Fruit fly (Drosophila melanogaster) whole organism, embryonic: ENCODE data around the gene CG6067.

ENCODE experiments used
- BEAF-32 ChIP-seq: fragments of 200-800 bp; sonication (Bioruptor generic); optimal IDR thresholded peaks from 3 replicates; lab custom pipeline; 2017; ENCODE audit warnings: missing biosample characterization, missing genetic modification characterization, mild to moderate bottlenecking, moderate library complexity, missing genetic modification reagents
- CG12299 ChIP-seq: fragments of 200-800 bp; sonication (Bioruptor generic); optimal IDR thresholded peaks from 2 replicates; lab custom pipeline; 2018; ENCODE audit warnings: missing biosample characterization, mild to moderate bottlenecking, missing genetic modification characterization
- CG12391 ChIP-seq: fragments of 200-800 bp; sonication (Bioruptor generic); optimal IDR thresholded peaks from 3 replicates; lab custom pipeline; 2018; ENCODE audit warnings: missing biosample characterization, mild to moderate bottlenecking, missing genetic modification characterization, moderate library complexity
- CG12659 ChIP-seq: fragments of 200-800 bp; sonication (Bioruptor generic); optimal IDR thresholded peaks from 3 replicates; lab custom pipeline; 2017; ENCODE audit warnings: mild to moderate bottlenecking, missing biosample characterization, missing genetic modification reagents, missing genetic modification characterization
- CG13296 ChIP-seq: fragments of 200-800 bp; sonication (Bioruptor generic); optimal IDR thresholded peaks from 3 replicates; lab custom pipeline; 2018; ENCODE audit warnings: missing biosample characterization, mild to moderate bottlenecking, missing genetic modification characterization
- CG13624 ChIP-seq: fragments of 200-800 bp; sonication (Bioruptor generic); optimal IDR thresholded peaks from 2 replicates; lab custom pipeline; 2016; ENCODE audit warnings: missing biosample characterization, missing genetic modification characterization
- CG14050 ChIP-seq: fragments of 200-800 bp; sonication (Bioruptor generic); IDR thresholded peaks from 3 replicates; pipeline ENCODE4 v1.3.6; 2022; ENCODE audit warnings: missing biosample characterization, missing genetic modification characterization
- CG14965 ChIP-seq: fragments of 200-800 bp; sonication (Bioruptor generic); optimal IDR thresholded peaks from 2 replicates; lab custom pipeline; 2016; ENCODE audit warnings: missing biosample characterization, missing genetic modification characterization, borderline replicate concordance
- CG15269 ChIP-seq: fragments of 200-800 bp; sonication (Bioruptor generic); optimal IDR thresholded peaks from 2 replicates; lab custom pipeline; 2018; ENCODE audit warnings: missing biosample characterization, mild to moderate bottlenecking, missing genetic modification characterization, moderate library complexity
- CG15514 ChIP-seq: fragments of 200-800 bp; sonication (Bioruptor generic); optimal IDR thresholded peaks from 3 replicates; lab custom pipeline; 2017; ENCODE audit warnings: missing biosample characterization, missing genetic modification characterization, mild to moderate bottlenecking, moderate library complexity, missing genetic modification reagents
- CG1603 ChIP-seq: fragments of 200-800 bp; sonication (Bioruptor generic); optimal IDR thresholded peaks from 2 replicates; lab custom pipeline; 2019; ENCODE audit warnings: missing biosample characterization, mild to moderate bottlenecking, missing genetic modification characterization, moderate library complexity
- CG2712 ChIP-seq: fragments of 200-800 bp; optimal IDR thresholded peaks from 3 replicates; lab custom pipeline; 2019; ENCODE audit warnings: missing biosample characterization, mild to moderate bottlenecking, missing genetic modification characterization, moderate library complexity
- CG33213 ChIP-seq: fragments of 200-800 bp; sonication (Bioruptor generic); optimal IDR thresholded peaks from 3 replicates; lab custom pipeline; 2016; ENCODE audit warnings: missing biosample characterization, missing genetic modification characterization
- CG3407 ChIP-seq: fragments of 200-800 bp; sonication (Bioruptor generic); optimal IDR thresholded peaks from 2 replicates; lab custom pipeline; 2018; ENCODE audit warnings: missing biosample characterization, mild to moderate bottlenecking, missing genetic modification characterization
- CG4282 ChIP-seq: fragments of 200-800 bp; sonication (Bioruptor generic); optimal IDR thresholded peaks from 2 replicates; lab custom pipeline; 2016; ENCODE audit warnings: missing biosample characterization, missing genetic modification characterization
- CG5180 ChIP-seq: fragments of 200-800 bp; sonication (Bioruptor generic); optimal IDR thresholded peaks from 3 replicates; lab custom pipeline; 2017; ENCODE audit warnings: missing biosample characterization, missing genetic modification characterization, mild to moderate bottlenecking, moderate library complexity, missing genetic modification reagents
- CG6272 ChIP-seq: fragments of 200-800 bp; sonication (Bioruptor generic); IDR thresholded peaks from 2 replicates; pipeline ENCODE4 v1.3.6; 2022; ENCODE audit warnings: missing biosample characterization, missing genetic modification characterization
- CG6654 ChIP-seq: fragments of 200-800 bp; sonication (Bioruptor generic); optimal IDR thresholded peaks from 2 replicates; lab custom pipeline; 2017; ENCODE audit warnings: missing biosample characterization, mild to moderate bottlenecking, missing genetic modification characterization
- CG6683 ChIP-seq: fragments of 200-800 bp; sonication (Bioruptor generic); optimal IDR thresholded peaks from 2 replicates; lab custom pipeline; 2017; ENCODE audit warnings: missing biosample characterization, mild to moderate bottlenecking, missing genetic modification characterization, missing genetic modification reagents
- CG6854 ChIP-seq: fragments of 200-800 bp; sonication (Bioruptor generic); optimal IDR thresholded peaks from 3 replicates; lab custom pipeline; 2017; ENCODE audit warnings: missing biosample characterization, mild to moderate bottlenecking, missing genetic modification characterization
- CG7839 ChIP-seq: fragments of 200-800 bp; sonication (Bioruptor generic); optimal IDR thresholded peaks from 3 replicates; lab custom pipeline; 2018; ENCODE audit warnings: missing biosample characterization, mild to moderate bottlenecking, missing genetic modification characterization, moderate library complexity
- CG9215 ChIP-seq: fragments of 200-800 bp; sonication (Bioruptor generic); IDR thresholded peaks from 2 replicates; pipeline ENCODE4 v1.3.6; 2022; ENCODE audit warnings: missing biosample characterization, missing genetic modification characterization
- CG9932 ChIP-seq: fragments of 200-800 bp; sonication (Bioruptor generic); IDR thresholded peaks from 2 replicates; pipeline ENCODE4 v1.3.6; 2022; ENCODE audit warnings: missing biosample characterization, missing genetic modification characterization
- CHES-1-like ChIP-seq: fragments of 200-800 bp; sonication (Bioruptor generic); optimal IDR thresholded peaks from 2 replicates; lab custom pipeline; 2016; ENCODE audit warnings: missing biosample characterization, missing genetic modification characterization
- CoRest ChIP-seq: fragments of 200-800 bp; sonication (Bioruptor generic); optimal IDR thresholded peaks from 3 replicates; lab custom pipeline; 2018; ENCODE audit warnings: missing biosample characterization, mild to moderate bottlenecking, missing genetic modification characterization, moderate library complexity
- Dip3 ChIP-seq: fragments of 200-800 bp; sonication (Bioruptor generic); optimal IDR thresholded peaks from 3 replicates; lab custom pipeline; 2016; ENCODE audit warnings: missing biosample characterization, missing genetic modification characterization
- Doc3 ChIP-seq: fragments of 200-800 bp; sonication (Bioruptor generic); IDR thresholded peaks from 3 replicates; pipeline ENCODE4 v1.3.6; 2022; ENCODE audit warnings: missing biosample characterization, missing genetic modification characterization; ENCODE audit not compliant: partially characterized antibody
- E2f1 ChIP-seq: fragments of 200-800 bp; sonication (Bioruptor generic); IDR thresholded peaks from 2 replicates; pipeline ENCODE4 v1.3.6; 2022; ENCODE audit warnings: missing biosample characterization, missing genetic modification characterization
- H2.0 ChIP-seq: fragments of 200-800 bp; sonication (Bioruptor generic); IDR thresholded peaks from 2 replicates; pipeline ENCODE4 v1.3.6; 2022; ENCODE audit warnings: missing biosample characterization, missing genetic modification characterization
- HLH54F ChIP-seq: fragments of 200-800 bp; sonication (Bioruptor generic); optimal IDR thresholded peaks from 3 replicates; lab custom pipeline; 2016; ENCODE audit warnings: missing biosample characterization, missing genetic modification characterization
- Hr78 ChIP-seq, 2 experiments: fragments of 200-800 bp in 1 of 2; fragments of >200 bp in 1 of 2; sonication (Bioruptor generic) in 1 of 2; optimal IDR thresholded peaks; 2 replicates each; lab custom pipeline; 2017 to 2019; ENCODE audit warnings: missing biosample characterization in 2 of 2, missing genetic modification characterization in 2 of 2, mild to moderate bottlenecking in 1 of 2, moderate library complexity in 1 of 2
- NfI ChIP-seq: fragments of 200-800 bp; sonication (Bioruptor generic); optimal IDR thresholded peaks from 3 replicates; lab custom pipeline; 2018; ENCODE audit warnings: missing biosample characterization, mild to moderate bottlenecking, missing genetic modification characterization, moderate library complexity
- Ptx1 ChIP-seq: fragments of 200-800 bp; sonication (Bioruptor generic); IDR thresholded peaks from 2 replicates; pipeline ENCODE4 v1.3.6; 2022; ENCODE audit warnings: missing biosample characterization, missing genetic modification characterization
- Sox100B ChIP-seq: fragments of 200-800 bp; sonication (Bioruptor generic); optimal IDR thresholded peaks from 3 replicates; lab custom pipeline; 2018; ENCODE audit warnings: missing biosample characterization, mild to moderate bottlenecking, missing genetic modification characterization
- ab ChIP-seq: fragments of 200-800 bp; sonication (Bioruptor generic); optimal IDR thresholded peaks from 2 replicates; lab custom pipeline; 2016; ENCODE audit warnings: missing biosample characterization, missing genetic modification characterization
- ash1 ChIP-seq: fragments of 200-800 bp; sonication (Bioruptor generic); optimal IDR thresholded peaks from 2 replicates; lab custom pipeline; 2018; ENCODE audit warnings: missing biosample characterization, mild to moderate bottlenecking, missing genetic modification characterization
- btn ChIP-seq: fragments of 200-800 bp; sonication (Bioruptor generic); optimal IDR thresholded peaks from 2 replicates; lab custom pipeline; 2016; ENCODE audit warnings: missing biosample characterization, missing genetic modification characterization
- caup ChIP-seq: fragments of 200-800 bp; sonication (Bioruptor generic); optimal IDR thresholded peaks from 3 replicates; lab custom pipeline; 2017; ENCODE audit warnings: missing biosample characterization, mild to moderate bottlenecking, missing genetic modification characterization, moderate library complexity; ENCODE audit not compliant: severe bottlenecking
- h ChIP-seq: fragments of >200 bp; optimal IDR thresholded peaks from 2 replicates; lab custom pipeline; 2017
- jing ChIP-seq: fragments of 200-800 bp; sonication (Bioruptor generic); optimal IDR thresholded peaks from 2 replicates; lab custom pipeline; 2018; ENCODE audit warnings: missing biosample characterization, mild to moderate bottlenecking, missing genetic modification characterization
- kay ChIP-seq: fragments of 200-800 bp; sonication (Bioruptor generic); optimal IDR thresholded peaks from 2 replicates; lab custom pipeline; 2016; ENCODE audit warnings: missing biosample characterization, missing genetic modification characterization
- nerfin-2 ChIP-seq: fragments of 200-800 bp; sonication (Bioruptor generic); IDR thresholded peaks from 2 replicates; pipeline ENCODE4 v1.3.6; 2022; ENCODE audit warnings: missing biosample characterization, missing genetic modification characterization; ENCODE audit not compliant: partially characterized antibody
- org-1 ChIP-seq: fragments of 200-800 bp; sonication (Bioruptor generic); optimal IDR thresholded peaks from 2 replicates; lab custom pipeline; 2017; ENCODE audit warnings: missing biosample characterization, missing genetic modification characterization
- repo ChIP-seq: fragments of 200-800 bp; sonication (Bioruptor generic); optimal IDR thresholded peaks from 2 replicates; lab custom pipeline; 2016; ENCODE audit warnings: missing biosample characterization, missing genetic modification characterization
- schlank ChIP-seq: fragments of 200-800 bp; sonication (Bioruptor generic); optimal IDR thresholded peaks from 2 replicates; lab custom pipeline; 2018; ENCODE audit warnings: missing biosample characterization, mild to moderate bottlenecking, missing genetic modification characterization
- sens-2 ChIP-seq: fragments of 200-800 bp; sonication (Bioruptor generic); IDR thresholded peaks from 2 replicates; pipeline ENCODE4 v1.3.6; 2022; ENCODE audit warnings: missing biosample characterization, missing genetic modification characterization
- shn ChIP-seq: fragments of 200-800 bp; sonication (Bioruptor generic); optimal IDR thresholded peaks from 3 replicates; lab custom pipeline; 2016; ENCODE audit warnings: missing biosample characterization, missing genetic modification characterization
- slbo ChIP-seq: fragments of 200-800 bp; sonication (Bioruptor generic); IDR thresholded peaks from 2 replicates; pipeline ENCODE4 v1.3.6; 2022; ENCODE audit warnings: missing biosample characterization, missing genetic modification characterization
- tll ChIP-seq, 2 experiments: fragments of 200-800 bp in 1 of 2; fragments of >200 bp in 1 of 2; sonication (Bioruptor generic) in 1 of 2; optimal IDR thresholded peaks; 2 replicates each; lab custom pipeline; 2017 to 2019; ENCODE audit warnings: missing biosample characterization in 2 of 2, missing genetic modification characterization in 2 of 2, mild to moderate bottlenecking in 1 of 2, moderate library complexity in 1 of 2
- vnd ChIP-seq: fragments of 200-800 bp; sonication (Bioruptor generic); IDR thresholded peaks from 3 replicates; pipeline ENCODE4 v1.3.6; 2022; ENCODE audit warnings: missing biosample characterization, missing genetic modification characterization; ENCODE audit not compliant: partially characterized antibody
- yki ChIP-seq: fragments of >200 bp; optimal IDR thresholded peaks from 3 replicates; lab custom pipeline; 2018

The CG6067 gene

dm6 chrX:5941824-5942223 lies 13.6 kb upstream of the CG6067 start (continued):
- TF ChIP-seq repo (GFP tag; lab: Kevin White, UChicago) (no peak), nerfin-2 (0 out of 2 replicates have a peak, but pooled peaks have one; percentile 32), yki (lab: Kevin White, UChicago) (no peak), CG9215 (GFP tag; lab: Robert Waterston, UW) (no peak), CoRest (tag; lab: Kevin White, UChicago) (no peak), sens-2 (GFP tag; lab: Robert Waterston, UW) (no peak), CG15269 (tag; lab: Kevin White, UChicago) (no peak), H2.0 (GFP tag; lab: Robert Waterston, UW) (no peak), CG3407 (GFP tag; lab: Kevin White, UChicago) (no peak), CG6654 (GFP tag; lab: Kevin White, UChicago) (no peak), ash1 (no peak), CG7839 (tag; lab: Kevin White, UChicago) (no peak), Hr78 (GFP tag; optimal IDR thresholded peaks at IDR 0.05; lab: Kevin White, UChicago) (no peak), Doc3 (GFP tag; lab: Robert Waterston, UW) (peak; percentile 56), HLH54F (GFP tag; lab: Kevin White, UChicago) (no peak), CG9932 (no peak), ab (no peak), CG12391 (no peak), tll (GFP tag; optimal IDR thresholded peaks at IDR 0.05; lab: Kevin White, UChicago) (no peak), CG15514 (GFP tag; lab: Kevin White, UChicago) (peak; percentile 1), vnd (GFP tag; lab: Robert Waterston, UW) (peak; percentile 41; the same call in 2 of the 3 replicates), CG5180 (GFP tag; lab: Kevin White, UChicago) (no peak), NfI (GFP tag; lab: Kevin White, UChicago) (no peak), CG1603 (tag; lab: Kevin White, UChicago) (no peak), CG13296 (GFP tag; lab: Kevin White, UChicago) (no peak), CG13624 (GFP tag; lab: Kevin White, UChicago) (no peak), CG6683 (GFP tag; lab: Kevin White, UChicago) (no peak), jing (GFP tag; lab: Kevin White, UChicago) (no peak), CG14965 (GFP tag; lab: Kevin White, UChicago) (no peak), CG2712 (tag; lab: Kevin White, UChicago) (no peak), org-1 (GFP tag; lab: Kevin White, UChicago) (no peak), slbo (peak; percentile 26; the same call in 1 of the 2 replicates), CG12659 (GFP tag; lab: Kevin White, UChicago) (no peak), CG14050 (GFP tag; lab: Robert Waterston, UW) (no peak), Sox100B (no peak), CG6854 (GFP tag; lab: Kevin White, UChicago) (no peak), CG12299 (no peak), CG33213 (no peak), CG6272 (GFP tag; lab: Robert Waterston, UW) (no peak), h (lab: Kevin White, UChicago) (no peak), schlank (tag; lab: Kevin White, UChicago) (no peak), Ptx1 (GFP tag; lab: Robert Waterston, UW) (no peak), CHES-1-like (no peak), BEAF-32 (GFP tag; lab: Kevin White, UChicago) (peak; percentile 65), CG4282 (no peak), shn (GFP tag; lab: Kevin White, UChicago) (no peak), E2f1 (GFP tag; lab: Robert Waterston, UW) (no peak), kay (no peak), btn (GFP tag; lab: Kevin White, UChicago) (no peak), caup (no peak), Dip3 (GFP tag; lab: Kevin White, UChicago) (no peak)
